Worm (Caenorhabditis elegans): Measurements from ENCODE around the gene lips-15.
"Not testable (repeated sequence)": the region's sequence is repeated elsewhere in the genome, so short reads cannot be mapped to it uniquely, and the experiment has no call there.

Gene lips-15

DNA sequence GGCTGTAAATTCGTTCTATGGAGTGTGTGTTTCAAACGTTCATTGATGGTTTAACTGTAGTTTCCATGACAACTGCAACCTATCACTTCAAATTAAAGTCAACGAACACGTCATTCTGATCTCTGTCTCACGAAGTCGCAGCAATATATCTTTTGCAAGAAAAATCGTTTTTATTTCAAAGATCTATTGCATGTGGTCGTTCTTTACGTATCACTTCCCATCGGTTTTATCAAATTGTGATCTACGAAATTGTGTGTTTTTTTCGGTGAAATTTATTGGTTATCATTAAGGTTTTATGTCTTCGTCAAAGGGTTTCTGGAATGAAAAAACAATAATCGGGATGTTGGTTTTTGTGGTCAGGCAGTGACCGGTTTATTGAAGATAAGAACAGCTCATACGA is 18.7 kb downstream of the lips-15 start:
- TF ChIP-seq sma-3 (GFP tag; optimal IDR thresholded peaks at IDR 0.05) (peak; percentile 19), sma-9 (GFP tag; optimal IDR thresholded peaks at IDR 0.05) (peak; percentile 56), sma-9 (tag; optimal IDR thresholded peaks at IDR 0.05) (no peak), ceh-82 (tag; optimal IDR thresholded peaks at IDR 0.05) (no peak), elt-1 (tag; optimal IDR thresholded peaks at IDR 0.05) (no peak), lin-13 (GFP tag; optimal IDR thresholded peaks at IDR 0.05) (no peak), mdl-1 (tag; optimal IDR thresholded peaks at IDR 0.05) (no peak), unc-62 (GFP tag; optimal IDR thresholded peaks at IDR 0.05) (no peak), nhr-21 (tag; optimal IDR thresholded peaks at IDR 0.05) (peak; percentile 2), mab-5 (tag; optimal IDR thresholded peaks at IDR 0.05) (no peak)

DNA sequence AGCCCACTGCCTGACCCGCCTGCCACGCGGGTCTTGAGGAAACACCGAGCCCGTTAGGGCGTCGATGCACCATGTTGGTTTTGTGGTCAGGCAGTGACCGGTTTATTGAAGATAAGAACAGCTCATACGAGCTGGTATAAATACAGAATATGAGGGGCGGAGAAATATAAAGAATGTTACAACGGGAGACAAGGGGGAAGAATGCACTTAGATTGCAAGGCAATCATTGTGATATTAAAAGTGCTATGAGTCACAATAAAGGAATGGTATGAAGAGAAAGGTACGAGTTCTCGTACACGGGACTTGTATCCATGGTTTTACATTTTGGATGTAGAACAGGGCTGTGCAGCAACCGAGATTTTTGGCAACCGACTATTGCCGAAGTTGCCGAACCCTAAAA is 20.2 kb downstream of the lips-15 start, which contains the start of gene Y38E10A.14:
Y38E10A.14 (minus strand) TSS at position 101 of the 400 bp plus-strand sequence.
- not testable (repeated sequence) for TF ChIP-seq zag-1 (tag; optimal IDR thresholded peaks at IDR 0.05); nhr-6 (tag; optimal IDR thresholded peaks at IDR 0.05); sma-9 (GFP tag; optimal IDR thresholded peaks at IDR 0.05); sma-9 (tag; optimal IDR thresholded peaks at IDR 0.05)

ce11 chrII:12625673-12626072 is 21.5 kb downstream of the lips-15 start:
- TF ChIP-seq mab-5 (tag; optimal IDR thresholded peaks at IDR 0.05) (no peak), nhr-11 (tag; optimal IDR thresholded peaks at IDR 0.05) (no peak), nhr-237 (tag; optimal IDR thresholded peaks at IDR 0.05) (no peak), nhr-25 (tag; optimal IDR thresholded peaks at IDR 0.05) (peak; percentile 91), sma-9 (GFP tag; optimal IDR thresholded peaks at IDR 0.05) (peak; percentile 98), sma-9 (tag; optimal IDR thresholded peaks at IDR 0.05) (no peak), gmeb-1 (tag; optimal IDR thresholded peaks at IDR 0.05) (peak; percentile 51), sma-3 (GFP tag; optimal IDR thresholded peaks at IDR 0.05) (peak; percentile 93), zag-1 (tag; optimal IDR thresholded peaks at IDR 0.05) (no peak), egl-27 (tag; optimal IDR thresholded peaks at IDR 0.05) (peak; percentile 68), peb-1 (tag; optimal IDR thresholded peaks at IDR 0.05) (no peak), crh-2 (tag; optimal IDR thresholded peaks at IDR 0.05) (peak; percentile 27), mdl-1 (tag; optimal IDR thresholded peaks at IDR 0.05) (peak; percentile 52 to 79), nhr-21 (tag; optimal IDR thresholded peaks at IDR 0.05) (peak; percentile 95), fos-1 (tag; optimal IDR thresholded peaks at IDR 0.05) (peak; percentile 31), nhr-129 (tag; optimal IDR thresholded peaks at IDR 0.05) (peak; percentile 64), nhr-6 (tag; optimal IDR thresholded peaks at IDR 0.05) (no peak), blmp-1 (tag; optimal IDR thresholded peaks at IDR 0.05; ENCODE audit: insufficient read depth) (peak; percentile 57), nhr-77 (tag; optimal IDR thresholded peaks at IDR 0.05) (no peak)

DNA sequence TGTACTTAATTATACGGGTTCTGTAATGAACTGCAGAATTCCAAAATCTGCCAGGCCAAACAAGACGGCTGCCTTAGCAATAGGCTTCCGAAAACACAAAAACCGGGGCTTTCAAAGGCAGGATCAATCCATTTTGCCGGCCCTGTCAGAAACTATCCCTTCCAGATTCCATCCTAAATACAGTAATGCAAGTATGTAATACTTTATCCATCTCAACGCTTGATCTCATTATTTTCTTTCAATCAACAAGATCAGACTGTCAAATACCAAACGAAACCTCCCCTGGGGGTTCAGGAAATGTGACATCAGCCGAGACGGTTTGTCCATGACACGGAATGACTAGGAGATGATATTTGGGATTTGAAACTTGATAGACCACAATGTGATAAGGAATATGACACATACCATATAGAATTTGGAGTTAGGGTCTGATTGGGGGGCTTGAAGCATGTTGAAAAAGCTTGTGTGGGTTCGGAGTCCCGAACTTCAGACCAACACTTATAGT is 22.0 kb downstream of the lips-15 start:
- TF ChIP-seq F13H6.1 (tag; optimal IDR thresholded peaks at IDR 0.05): no peak
- no peak for TF ChIP-seq dmd-4 (tag; optimal IDR thresholded peaks at IDR 0.05)
- TF ChIP-seq nhr-237 (tag; optimal IDR thresholded peaks at IDR 0.05): no peak
- no peak for TF ChIP-seq aly-2 (tag; optimal IDR thresholded peaks at IDR 0.05)
- no peak for TF ChIP-seq ama-1 (optimal IDR thresholded peaks at IDR 0.05)
- TF ChIP-seq sma-3 (GFP tag; optimal IDR thresholded peaks at IDR 0.05): no peak
- no peak for TF ChIP-seq mdl-1 (tag; optimal IDR thresholded peaks at IDR 0.05)
- no peak for TF ChIP-seq nhr-25 (tag; optimal IDR thresholded peaks at IDR 0.05)
- TF ChIP-seq lin-13 (GFP tag; optimal IDR thresholded peaks at IDR 0.05): no peak
- no peak for TF ChIP-seq ceh-82 (tag; optimal IDR thresholded peaks at IDR 0.05)
- no peak for TF ChIP-seq mab-5 (tag; optimal IDR thresholded peaks at IDR 0.05)
- TF ChIP-seq alr-1 (tag; optimal IDR thresholded peaks at IDR 0.05): no peak

ce11 chrII:12626887-12627286 is 22.7 kb downstream of the lips-15 start, which contains the start of gene nspe-7:
Gene nspe-7 (plus strand): TSS chrII:12627187.
- TF ChIP-seq lin-13 (GFP tag; optimal IDR thresholded peaks at IDR 0.05) (no peak), gmeb-1 (tag; optimal IDR thresholded peaks at IDR 0.05) (no peak), crh-2 (tag; optimal IDR thresholded peaks at IDR 0.05) (no peak), sem-4 (tag; optimal IDR thresholded peaks at IDR 0.05) (no peak), nhr-25 (tag; optimal IDR thresholded peaks at IDR 0.05) (no peak), mab-5 (tag; optimal IDR thresholded peaks at IDR 0.05) (no peak), snpc-4 (tag; optimal IDR thresholded peaks at IDR 0.05) (no peak), elt-1 (tag; optimal IDR thresholded peaks at IDR 0.05) (no peak), unc-39 (tag; optimal IDR thresholded peaks at IDR 0.05) (no peak), nhr-129 (tag; optimal IDR thresholded peaks at IDR 0.05) (no peak)

- TF ChIP-seq nhr-25 (tag; optimal IDR thresholded peaks at IDR 0.05): peak; percentile 71
- peak; percentile 37 for TF ChIP-seq sma-9 (GFP tag; optimal IDR thresholded peaks at IDR 0.05)
- no peak for TF ChIP-seq sma-9 (tag; optimal IDR thresholded peaks at IDR 0.05)
- TF ChIP-seq elt-1 (tag; optimal IDR thresholded peaks at IDR 0.05): no peak
- no peak for TF ChIP-seq ceh-16 (tag; optimal IDR thresholded peaks at IDR 0.05)
- TF ChIP-seq R02D3.7 (tag; optimal IDR thresholded peaks at IDR 0.05): no peak
Observed at ce11 chrII:12628566-12628965, 24.4 kb downstream of the lips-15 start, which contains the start of gene nspe-5. Gene nspe-5 (plus strand): TSS chrII:12628866.
